Fruit fly (Drosophila melanogaster): ENCODE measurements around the gene Pex3.

DNA sequence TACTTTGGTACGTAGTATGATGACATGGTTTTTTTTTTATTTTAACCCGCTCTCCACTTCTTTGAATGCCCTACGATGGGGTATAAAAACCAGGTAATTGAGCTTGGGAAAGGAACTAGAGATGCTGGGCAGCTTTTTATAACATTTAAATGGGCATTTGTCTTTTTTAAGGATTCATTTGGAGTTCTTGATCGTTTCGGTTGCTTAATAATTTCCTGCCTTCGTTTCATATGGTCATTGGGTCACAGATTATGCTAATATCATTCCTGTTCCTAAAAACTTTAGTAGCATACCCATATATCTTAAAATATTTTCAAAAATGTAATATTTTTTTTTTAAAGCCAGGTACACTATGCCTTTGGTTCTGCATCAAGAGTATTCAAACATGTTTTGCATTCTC is 44.6 kb downstream of the Pex3 start:
- no peak for TF ChIP-seq psq (optimal IDR thresholded peaks at IDR 0.05)
- no peak for TF ChIP-seq CG8478 (optimal IDR thresholded peaks at IDR 0.05)
- TF ChIP-seq usp (GFP tag; optimal IDR thresholded peaks at IDR 0.05), result no peak
- no peak for TF ChIP-seq Dll (optimal IDR thresholded peaks at IDR 0.05)
- TF ChIP-seq EcR (GFP tag; optimal IDR thresholded peaks at IDR 0.05), result no peak
- TF ChIP-seq pan (optimal IDR thresholded peaks at IDR 0.05), result no peak
